Worm (Caenorhabditis elegans) whole organism, young adult: ENCODE measurements around the gene fut-5.

Experiments
- B0019.2 ChIP-seq: fragments of 200-800 bp; sonication (Bioruptor generic); conservative IDR thresholded peaks from 2 replicates; pipeline ENCODE4 v1.3.6; 2022; ENCODE audit warnings: missing genetic modification reagents, missing genetic modification characterization, missing compliant biosample characterization
- B0261.1 ChIP-seq: sonication (generic microtip); optimal IDR thresholded peaks from 2 replicates; lab custom pipeline; 2016; ENCODE audit warnings: mild to moderate bottlenecking, missing genetic modification characterization, moderate library complexity, missing compliant biosample characterization
- B0336.3 ChIP-seq: fragments of 200-800 bp; sonication (Bioruptor generic); IDR thresholded peaks from 2 replicates; pipeline ENCODE4 v1.3.6; 2022; ENCODE audit warnings: missing genetic modification characterization, missing compliant biosample characterization
- C06A6.2 ChIP-seq: fragments of 200-800 bp; sonication (Bioruptor generic); conservative IDR thresholded peaks from 2 replicates; pipeline ENCODE4 v1.3.6; 2022; ENCODE audit warnings: missing genetic modification characterization, missing compliant biosample characterization
- D2030.7 ChIP-seq: fragments of 200-800 bp; sonication (Bioruptor generic); IDR thresholded peaks from 2 replicates; pipeline ENCODE4 v1.3.6; 2022; ENCODE audit warnings: missing genetic modification reagents, missing genetic modification characterization, missing compliant biosample characterization
- F57C9.4 ChIP-seq: sonication (generic microtip); optimal IDR thresholded peaks from 2 replicates; lab custom pipeline; 2017; ENCODE audit warnings: mild to moderate bottlenecking, missing genetic modification characterization, missing compliant biosample characterization
- K12H6.12 ChIP-seq: fragments of 200-800 bp; sonication (Bioruptor generic); optimal IDR thresholded peaks from 2 replicates; lab custom pipeline; 2018; ENCODE audit warnings: mild to moderate bottlenecking, missing genetic modification characterization, missing compliant biosample characterization
- T07F8.4 ChIP-seq: sonication (generic microtip); optimal IDR thresholded peaks from 2 replicates; lab custom pipeline; 2016; ENCODE audit warnings: mild to moderate bottlenecking, missing genetic modification characterization, moderate library complexity, missing compliant biosample characterization
- Y53G8AR.9 ChIP-seq: fragments of 200-800 bp; sonication (Bioruptor generic); conservative IDR thresholded peaks from 2 replicates; pipeline ENCODE4 v1.3.6; 2022; ENCODE audit warnings: missing genetic modification reagents, missing genetic modification characterization, missing compliant biosample characterization
- Y67H2A.10 ChIP-seq: fragments of 200-800 bp; sonication (Bioruptor generic); conservative IDR thresholded peaks from 2 replicates; pipeline ENCODE4 v1.3.6; 2022; ENCODE audit warnings: missing genetic modification reagents, missing genetic modification characterization, missing compliant biosample characterization
- attf-5 ChIP-seq: fragments of 200-800 bp; sonication (Bioruptor generic); optimal IDR thresholded peaks from 2 replicates; lab custom pipeline; 2018; ENCODE audit warnings: mild to moderate bottlenecking, missing genetic modification characterization, missing compliant biosample characterization
- attf-6 ChIP-seq: fragments of 200-800 bp; sonication (Bioruptor generic); IDR thresholded peaks from 2 replicates; pipeline ENCODE4 v1.3.6; 2022; ENCODE audit warnings: missing genetic modification reagents, missing genetic modification characterization, missing compliant biosample characterization
- ccch-3 ChIP-seq: fragments of 200-800 bp; sonication (Bioruptor generic); optimal IDR thresholded peaks from 2 replicates; lab custom pipeline; 2018; ENCODE audit warnings: mild to moderate bottlenecking, missing genetic modification characterization, missing compliant biosample characterization
- cebp-2 ChIP-seq: fragments of 200-800 bp; sonication (Bioruptor generic); IDR thresholded peaks from 2 replicates; pipeline ENCODE4 v1.3.6; 2022; ENCODE audit warnings: missing genetic modification characterization, missing compliant biosample characterization
- ceh-79 ChIP-seq: sonication (generic microtip); optimal IDR thresholded peaks from 2 replicates; lab custom pipeline; 2017; ENCODE audit warnings: mild to moderate bottlenecking, missing genetic modification characterization, missing compliant biosample characterization
- chd-7 ChIP-seq: sonication (generic microtip); optimal IDR thresholded peaks from 2 replicates; lab custom pipeline; 2016; ENCODE audit warnings: mild to moderate bottlenecking, missing genetic modification characterization, moderate library complexity, missing compliant biosample characterization
- dpff-1 ChIP-seq: sonication (generic microtip); optimal IDR thresholded peaks from 2 replicates; lab custom pipeline; 2017; ENCODE audit warnings: mild to moderate bottlenecking, missing genetic modification characterization, missing compliant biosample characterization
- efl-1 ChIP-seq: fragments of 150-350 bp; optimal IDR thresholded peaks from 2 replicates; lab custom pipeline; 2014; ENCODE audit warnings: missing biosample characterization, missing genetic modification reagents, missing genetic modification characterization
- egl-18 ChIP-seq: fragments of 200-800 bp; sonication (Bioruptor generic); IDR thresholded peaks from 2 replicates; pipeline ENCODE4 v1.3.6; 2022; ENCODE audit warnings: missing genetic modification reagents, missing genetic modification characterization, missing compliant biosample characterization
- egrh-3 ChIP-seq: fragments of 200-800 bp; sonication (Bioruptor generic); IDR thresholded peaks from 2 replicates; pipeline ENCODE4 v1.3.6; 2022; ENCODE audit warnings: missing genetic modification reagents, missing genetic modification characterization, missing compliant biosample characterization
- ekl-4 ChIP-seq: fragments of 200-800 bp; sonication (Bioruptor generic); IDR thresholded peaks from 2 replicates; pipeline ENCODE4 v1.3.6; 2022; ENCODE audit warnings: missing genetic modification reagents, missing genetic modification characterization, missing compliant biosample characterization
- him-1 ChIP-seq: sonication (generic microtip); optimal IDR thresholded peaks from 2 replicates; lab custom pipeline; 2016; ENCODE audit warnings: missing genotype, missing genetic modification reagents, missing genetic modification characterization, missing compliant biosample characterization
- hlh-12 ChIP-seq: sonication (generic microtip); optimal IDR thresholded peaks from 2 replicates; lab custom pipeline; 2016; ENCODE audit warnings: missing genetic modification characterization, missing compliant biosample characterization
- hlh-26 ChIP-seq: fragments of 200-800 bp; sonication (Bioruptor generic); conservative IDR thresholded peaks from 2 replicates; pipeline ENCODE4 v1.3.6; 2022; ENCODE audit warnings: missing genetic modification reagents, missing genetic modification characterization, missing compliant biosample characterization
- hmg-1.2 ChIP-seq: fragments of 200-800 bp; sonication (Bioruptor generic); IDR thresholded peaks from 2 replicates; pipeline ENCODE4 v1.3.6; 2022; ENCODE audit warnings: missing genetic modification reagents, missing genetic modification characterization, missing compliant biosample characterization
- hmg-20 ChIP-seq: fragments of 200-800 bp; sonication (Bioruptor generic); IDR thresholded peaks from 2 replicates; pipeline ENCODE4 v1.3.6; 2022; ENCODE audit warnings: missing genetic modification reagents, missing genetic modification characterization, missing compliant biosample characterization
- hrde-1 ChIP-seq: sonication (generic microtip); optimal IDR thresholded peaks from 2 replicates; lab custom pipeline; 2016; ENCODE audit warnings: missing genetic modification characterization, mild to moderate bottlenecking, missing compliant biosample characterization, moderate library complexity, missing genotype, missing genetic modification reagents, borderline replicate concordance
- hsf-1 ChIP-seq: fragments of 200-800 bp; sonication (Bioruptor generic); IDR thresholded peaks from 2 replicates; pipeline ENCODE4 v1.3.6; 2022; ENCODE audit warnings: missing genetic modification reagents, missing genetic modification characterization, missing compliant biosample characterization
- lsl-1 ChIP-seq: fragments of 200-800 bp; sonication (Bioruptor generic); optimal IDR thresholded peaks from 2 replicates; lab custom pipeline; 2018; ENCODE audit warnings: mild to moderate bottlenecking, missing genetic modification characterization, moderate library complexity, missing compliant biosample characterization
- lsy-27 ChIP-seq: sonication (generic microtip); optimal IDR thresholded peaks from 2 replicates; lab custom pipeline; 2017; ENCODE audit warnings: missing genetic modification characterization, mild to moderate bottlenecking, missing compliant biosample characterization, antibody characterized with exemption, missing genotype, borderline replicate concordance; ENCODE audit not compliant: insufficient read depth
- madf-8 ChIP-seq: fragments of 200-800 bp; sonication (Bioruptor generic); conservative IDR thresholded peaks from 2 replicates; pipeline ENCODE4 v1.3.6; 2022; ENCODE audit warnings: missing genetic modification reagents, missing genetic modification characterization, missing compliant biosample characterization
- mel-28 ChIP-seq: sonication (generic microtip); optimal IDR thresholded peaks from 2 replicates; lab custom pipeline; 2016; ENCODE audit warnings: borderline replicate concordance, mild to moderate bottlenecking, missing genetic modification characterization, missing compliant biosample characterization
- mxl-1 ChIP-seq: sonication (generic microtip); optimal IDR thresholded peaks from 2 replicates; lab custom pipeline; 2016; ENCODE audit warnings: missing genetic modification characterization, missing compliant biosample characterization
- nfyb-1 ChIP-seq: fragments of 200-800 bp; sonication (Bioruptor generic); IDR thresholded peaks from 2 replicates; pipeline ENCODE4 v1.3.6; 2022; ENCODE audit warnings: missing genetic modification reagents, missing genetic modification characterization, missing compliant biosample characterization
- nhr-80 ChIP-seq: sonication (generic microtip); optimal IDR thresholded peaks from 2 replicates; lab custom pipeline; 2016; ENCODE audit warnings: missing genetic modification characterization, missing compliant biosample characterization
- pha-4 ChIP-seq: fragments of 150-350 bp; sonication (generic microtip); optimal IDR thresholded peaks from 2 replicates; lab custom pipeline; 2014; ENCODE audit warnings: missing biosample characterization, missing genetic modification reagents, missing genetic modification characterization
- repo-1 ChIP-seq: sonication (generic microtip); optimal IDR thresholded peaks from 2 replicates; lab custom pipeline; 2017; ENCODE audit warnings: mild to moderate bottlenecking, missing genetic modification characterization, missing compliant biosample characterization
- snpc-1.3 ChIP-seq: sonication (generic microtip); optimal IDR thresholded peaks from 2 replicates; lab custom pipeline; 2017; ENCODE audit warnings: missing genetic modification characterization, mild to moderate bottlenecking, missing compliant biosample characterization, antibody characterized with exemption, moderate library complexity, missing genotype, missing genetic modification reagents; ENCODE audit not compliant: insufficient read depth
- somi-1 ChIP-seq: fragments of 200-800 bp; sonication (Bioruptor generic); optimal IDR thresholded peaks from 2 replicates; lab custom pipeline; 2018; ENCODE audit warnings: mild to moderate bottlenecking, missing genetic modification characterization, missing compliant biosample characterization
- tbp1 ChIP-seq: fragments of 200-800 bp; sonication (Bioruptor generic); optimal IDR thresholded peaks from 2 replicates; lab custom pipeline; 2018; ENCODE audit warnings: mild to moderate bottlenecking, missing genetic modification characterization, missing compliant biosample characterization
- tbx-9 ChIP-seq: sonication (generic microtip); optimal IDR thresholded peaks from 2 replicates; lab custom pipeline; 2016; ENCODE audit warnings: borderline replicate concordance, missing genetic modification characterization, inconsistent platforms, missing compliant biosample characterization
- tlf-1 ChIP-seq: fragments of 200-800 bp; sonication (Bioruptor generic); optimal IDR thresholded peaks from 2 replicates; lab custom pipeline; 2018; ENCODE audit warnings: mild to moderate bottlenecking, missing genetic modification characterization, missing compliant biosample characterization
- ztf-26 ChIP-seq: sonication (generic microtip); optimal IDR thresholded peaks from 2 replicates; lab custom pipeline; 2017; ENCODE audit warnings: missing genetic modification characterization, missing compliant biosample characterization
- ztf-6 ChIP-seq: fragments of 200-800 bp; sonication (Bioruptor generic); IDR thresholded peaks from 2 replicates; pipeline ENCODE4 v1.3.6; 2022; ENCODE audit warnings: missing genetic modification reagents, missing genetic modification characterization, missing compliant biosample characterization

Gene fut-5

ce11 chrII:4696055-4696454 lies 28.6 kb upstream of the fut-5 start (continued):
- TF ChIP-seq dpff-1 (tag; lab: Kevin White, UChicago) = no peak
- TF ChIP-seq lsy-27 (tag; lab: Kevin White, UChicago) = no peak
- TF ChIP-seq repo-1 = no peak
- peak; percentile 56; the same call in 1 of the 2 replicates for TF ChIP-seq ekl-4
- TF ChIP-seq Y53G8AR.9 (GFP tag; lab: Robert Waterston, UW) = 0 out of 2 replicates have a peak, but pooled peaks have one; percentile 61
- no peak for TF ChIP-seq hlh-26 (GFP tag; lab: Robert Waterston, UW)
- TF ChIP-seq efl-1 (GFP tag; lab: Kevin White, UChicago) = no peak
- peak; percentile 86 for TF ChIP-seq hrde-1 (tag; lab: Kevin White, UChicago)
- no peak for TF ChIP-seq hlh-12
- TF ChIP-seq ztf-26 (tag; lab: Kevin White, UChicago) = no peak
- TF ChIP-seq hmg-20 (GFP tag; lab: Robert Waterston, UW) = no peak
- TF ChIP-seq attf-6 = no peak
- TF ChIP-seq egrh-3 = no peak
- 0 out of 2 replicates have a peak, but pooled peaks have one; percentile 53 for TF ChIP-seq hsf-1
- TF ChIP-seq B0019.2 = no peak
- TF ChIP-seq B0261.1 = no peak
- no peak for TF ChIP-seq chd-7 (tag; lab: Kevin White, UChicago)
- TF ChIP-seq madf-8 = no peak; the same call in 1 of the 2 replicates
- TF ChIP-seq T07F8.4 (tag; lab: Kevin White, UChicago) = no peak
- TF ChIP-seq hmg-1.2 = no peak
- no peak for TF ChIP-seq mxl-1
- no peak for TF ChIP-seq nhr-80 (tag; lab: Kevin White, UChicago)
- no peak for TF ChIP-seq D2030.7
- TF ChIP-seq egl-18 (GFP tag; lab: Robert Waterston, UW) = no peak
- TF ChIP-seq ccch-3 (GFP tag; lab: Kevin White, UChicago) = no peak
- TF ChIP-seq mel-28 (tag; lab: Kevin White, UChicago) = no peak
- TF ChIP-seq F57C9.4 (tag; lab: Kevin White, UChicago) = no peak
- TF ChIP-seq K12H6.12 (tag; lab: Kevin White, UChicago) = no peak
- TF ChIP-seq pha-4 (tag; lab: Kevin White, UChicago) = no peak
- no peak for TF ChIP-seq him-1 (tag; lab: Kevin White, UChicago)
- no peak for TF ChIP-seq ceh-79
- no peak for TF ChIP-seq cebp-2 (GFP tag; lab: Robert Waterston, UW)
- TF ChIP-seq tbp1 = peak; percentile 8

DNA sequence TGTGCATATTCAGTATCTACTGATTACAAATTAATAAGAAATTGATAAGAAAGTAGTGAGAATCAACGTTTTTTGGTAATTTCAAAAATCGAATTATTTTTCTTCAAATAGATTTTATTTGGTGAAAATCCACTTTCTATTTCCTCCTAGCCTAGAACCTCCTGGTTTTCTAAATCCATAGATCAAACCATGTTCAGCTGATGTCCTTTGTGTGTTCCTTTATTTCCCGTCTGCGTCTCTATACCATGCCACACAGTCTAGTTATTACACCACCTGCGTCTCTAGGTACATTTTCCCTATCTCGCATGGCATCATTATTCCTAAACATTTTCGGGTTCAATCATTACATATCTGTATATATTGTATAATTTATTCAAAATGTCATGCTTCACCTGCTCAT lies 25.7 kb upstream of the fut-5 start, which contains the start of gene F10G7.5:
TSS of gene F10G7.5 (plus strand) at position 286 of the 400 bp plus-strand sequence.
- TF ChIP-seq C06A6.2 = no peak
- TF ChIP-seq nfyb-1 (GFP tag; lab: Robert Waterston, UW) = no peak
- TF ChIP-seq tbx-9 (tag; lab: Kevin White, UChicago) = no peak
- no peak for TF ChIP-seq ztf-6
- TF ChIP-seq ekl-4 = no peak
- TF ChIP-seq attf-5 (GFP tag; lab: Kevin White, UChicago) = peak; percentile 4
- TF ChIP-seq B0336.3 = no peak
- TF ChIP-seq hmg-1.2 = peak; percentile 93
- TF ChIP-seq nhr-80 (tag; lab: Kevin White, UChicago) = peak; percentile 1
- TF ChIP-seq snpc-1.3 (tag; lab: Kevin White, UChicago) = no peak
- no peak for TF ChIP-seq ceh-79
- TF ChIP-seq Y67H2A.10 = no peak
- no peak for TF ChIP-seq somi-1 (GFP tag; lab: Kevin White, UChicago)
- TF ChIP-seq repo-1 = no peak
- no peak for TF ChIP-seq lsl-1 (GFP tag; lab: Kevin White, UChicago)
- TF ChIP-seq attf-6 = no peak
- no peak for TF ChIP-seq tlf-1 (GFP tag; lab: Kevin White, UChicago)
- no peak for TF ChIP-seq egl-18 (GFP tag; lab: Robert Waterston, UW)
